Worm (Caenorhabditis elegans): ENCODE data around the gene twk-33.

ce11 chrV:17722553-17722952, 8.4 kb upstream of the twk-33 start:
- TF ChIP-seq ceh-36 (tag; optimal IDR thresholded peaks at IDR 0.05) (no peak), F13C5.2 (tag; optimal IDR thresholded peaks at IDR 0.05) (no peak), ets-7 (tag; optimal IDR thresholded peaks at IDR 0.05) (no peak), ama-1 (optimal IDR thresholded peaks at IDR 0.05) (no peak), pes-1 (GFP tag; IDR thresholded peaks at IDR 0.05) (no peak)

All from whole organism, early embryonic.